Worm (Caenorhabditis elegans) whole organism, L4 larva: ENCODE results near the gene E02H4.2.

Source experiments
- F37D6.2 ChIP-seq: sonication (generic microtip); optimal IDR thresholded peaks from 2 replicates; lab custom pipeline; 2016; ENCODE audit warnings: mild to moderate bottlenecking, missing genetic modification characterization, missing compliant biosample characterization
- F44E2.7 ChIP-seq: fragments of 200-800 bp; sonication (Bioruptor generic); IDR thresholded peaks from 2 replicates; pipeline ENCODE4 v2.1.2; 2022; ENCODE audit warnings: missing genetic modification characterization, missing compliant biosample characterization
- T20F7.1 ChIP-seq: fragments of 200-800 bp; sonication (Bioruptor generic); optimal IDR thresholded peaks from 2 replicates; lab custom pipeline; 2018; ENCODE audit warnings: mild to moderate bottlenecking, missing genetic modification characterization, missing compliant biosample characterization
- Y48G9A.11 ChIP-seq: fragments of 200-800 bp; sonication (Bioruptor generic); IDR thresholded peaks from 2 replicates; pipeline ENCODE4 v1.3.6; 2022; ENCODE audit warnings: missing genetic modification reagents, missing genetic modification characterization, missing compliant biosample characterization
- Y5F2A.4 ChIP-seq: fragments of 200-800 bp; sonication (Bioruptor generic); optimal IDR thresholded peaks from 2 replicates; lab custom pipeline; 2018; ENCODE audit warnings: mild to moderate bottlenecking, missing genetic modification characterization, missing compliant biosample characterization
- aha-1 ChIP-seq: fragments of 150-350 bp; peaks from one replicate; lab custom pipeline; 2014; ENCODE audit warnings: missing biosample characterization, missing genetic modification characterization
- ama-1 ChIP-seq: fragments of 150-350 bp; optimal IDR thresholded peaks from 2 replicates; lab custom pipeline; 2014; ENCODE audit warnings: inconsistent platforms, mixed read lengths
- attf-4 ChIP-seq: sonication (generic microtip); optimal IDR thresholded peaks from 3 replicates; lab custom pipeline; 2017; ENCODE audit warnings: missing biosample characterization, missing genetic modification characterization
- ceh-20 ChIP-seq: fragments of 200-800 bp; sonication (Bioruptor generic); IDR thresholded peaks from 2 replicates; pipeline ENCODE4 v1.3.6; 2022; ENCODE audit warnings: missing genetic modification reagents, missing genetic modification characterization, missing compliant biosample characterization
- ceh-44 ChIP-seq: fragments of 200-800 bp; sonication (Bioruptor generic); IDR thresholded peaks from 2 replicates; pipeline ENCODE4 v1.3.6; 2022; ENCODE audit warnings: missing genetic modification reagents, missing genetic modification characterization, missing compliant biosample characterization
- ceh-62 ChIP-seq: sonication (generic microtip); optimal IDR thresholded peaks from 2 replicates; lab custom pipeline; 2017; ENCODE audit warnings: missing biosample characterization, missing genetic modification characterization
- ctbp-1 ChIP-seq: fragments of 200-800 bp; sonication (Bioruptor generic); IDR thresholded peaks from 2 replicates; pipeline ENCODE4 v1.3.6; 2022; ENCODE audit warnings: missing genetic modification reagents, missing genetic modification characterization, missing compliant biosample characterization
- daf-16 ChIP-seq, 3 experiments: sonication (generic microtip); optimal IDR thresholded peaks; 2 replicates each; lab custom pipeline; 2016 to 2017; ENCODE audit warnings: missing genetic modification characterization in 3 of 3, missing genetic modification reagents in 3 of 3, mild to moderate bottlenecking in 2 of 3, missing compliant biosample characterization in 2 of 3, missing biosample characterization in 1 of 3, moderate library complexity in 1 of 3
- egl-43 ChIP-seq: fragments of 200-800 bp; sonication (Bioruptor generic); IDR thresholded peaks from 2 replicates; pipeline ENCODE4 v1.3.6; 2022; ENCODE audit warnings: missing genetic modification reagents, missing genetic modification characterization, missing compliant biosample characterization
- gei-8 ChIP-seq: fragments of 200-800 bp; sonication (Bioruptor generic); optimal IDR thresholded peaks from 2 replicates; lab custom pipeline; 2018; ENCODE audit warnings: mild to moderate bottlenecking, missing genetic modification characterization, missing compliant biosample characterization
- hlh-11 ChIP-seq: fragments of 200-800 bp; sonication (Bioruptor generic); optimal IDR thresholded peaks from 2 replicates; lab custom pipeline; 2018; ENCODE audit warnings: mild to moderate bottlenecking, missing genetic modification characterization, missing compliant biosample characterization
- jun-1 ChIP-seq: fragments of 150-350 bp; optimal IDR thresholded peaks from 2 replicates; lab custom pipeline; 2014; ENCODE audit warnings: missing biosample characterization, missing genetic modification reagents, missing genetic modification characterization
- lin-13 ChIP-seq: fragments of 150-350 bp; optimal IDR thresholded peaks from 2 replicates; lab custom pipeline; 2014; ENCODE audit warnings: missing biosample characterization, missing genetic modification reagents, missing genetic modification characterization
- lin-29 ChIP-seq: fragments of 200-800 bp; sonication (Bioruptor generic); IDR thresholded peaks from 2 replicates; pipeline ENCODE4 v1.3.6; 2022; ENCODE audit warnings: missing genetic modification reagents, missing genetic modification characterization, missing compliant biosample characterization
- lin-39 ChIP-seq: fragments of 150-350 bp; optimal IDR thresholded peaks from 2 replicates; lab custom pipeline; 2014; ENCODE audit warnings: missing biosample characterization, missing genetic modification reagents, missing genetic modification characterization
- lir-3 ChIP-seq: sonication (generic microtip); optimal IDR thresholded peaks from 2 replicates; lab custom pipeline; 2016; ENCODE audit warnings: mild to moderate bottlenecking, missing genetic modification characterization, missing compliant biosample characterization
- lsy-2 ChIP-seq, 2 experiments: fragments of 150-350 bp in 1 of 2; sonication (generic microtip) in 1 of 2; optimal IDR thresholded peaks; 2 replicates each; lab custom pipeline; 2014 to 2017; ENCODE audit warnings: missing biosample characterization in 2 of 2, missing genetic modification characterization in 2 of 2
- mdl-1 ChIP-seq, 2 experiments: fragments of 150-350 bp in 1 of 2; sonication (generic microtip) in 1 of 2; optimal IDR thresholded peaks; 2 replicates each; lab custom pipeline; 2014 to 2017; ENCODE audit warnings: missing biosample characterization in 2 of 2, missing genetic modification characterization in 2 of 2
- mep-1 ChIP-seq: fragments of 150-350 bp; sonication (generic microtip); optimal IDR thresholded peaks from 3 replicates; lab custom pipeline; 2014; ENCODE audit warnings: missing biosample characterization, missing genetic modification characterization
- mes-2 ChIP-seq: sonication (generic microtip); optimal IDR thresholded peaks from 2 replicates; lab custom pipeline; 2016; ENCODE audit warnings: missing genotype, mild to moderate bottlenecking, missing genetic modification characterization, missing compliant biosample characterization; ENCODE audit not compliant: poor library complexity, severe bottlenecking
- mxl-3 ChIP-seq: fragments of 200-800 bp; sonication (Bioruptor generic); optimal IDR thresholded peaks from 2 replicates; lab custom pipeline; 2018; ENCODE audit warnings: mild to moderate bottlenecking, missing genetic modification characterization, missing compliant biosample characterization
- nhr-11 ChIP-seq: fragments of 150-350 bp; optimal IDR thresholded peaks from 2 replicates; lab custom pipeline; 2014; ENCODE audit warnings: missing biosample characterization, missing genetic modification characterization
- nhr-25 ChIP-seq: sonication (generic microtip); optimal IDR thresholded peaks from 2 replicates; lab custom pipeline; 2017; ENCODE audit warnings: missing genetic modification characterization, mild to moderate bottlenecking, missing compliant biosample characterization, antibody characterized with exemption, moderate library complexity, borderline replicate concordance; ENCODE audit not compliant: insufficient read depth
- nhr-41 ChIP-seq: fragments of 200-800 bp; sonication (Bioruptor generic); IDR thresholded peaks from 2 replicates; pipeline ENCODE4 v1.3.6; 2022; ENCODE audit warnings: missing genetic modification reagents, missing genetic modification characterization, missing compliant biosample characterization
- nhr-48 ChIP-seq: sonication (generic microtip); optimal IDR thresholded peaks from 2 replicates; lab custom pipeline; 2016; ENCODE audit warnings: mild to moderate bottlenecking, missing genetic modification characterization, missing compliant biosample characterization
- nhr-76 ChIP-seq: fragments of 150-350 bp; optimal IDR thresholded peaks from 2 replicates; lab custom pipeline; 2014; ENCODE audit warnings: missing biosample characterization, missing genetic modification characterization
- php-3 ChIP-seq: fragments of 200-800 bp; sonication (Bioruptor generic); IDR thresholded peaks from 2 replicates; pipeline ENCODE4 v1.3.6; 2022; ENCODE audit warnings: missing genetic modification reagents, missing genetic modification characterization, missing compliant biosample characterization
- pqm-1 ChIP-seq: sonication (generic microtip); optimal IDR thresholded peaks from 2 replicates; lab custom pipeline; 2017; ENCODE audit warnings: missing biosample characterization, missing genetic modification characterization
- saeg-2 ChIP-seq: fragments of 200-800 bp; sonication (Bioruptor generic); IDR thresholded peaks from 2 replicates; pipeline ENCODE4 v1.3.6; 2022; ENCODE audit warnings: missing genetic modification reagents, missing genetic modification characterization, missing compliant biosample characterization
- set-16 ChIP-seq: fragments of 200-800 bp; sonication (Bioruptor generic); IDR thresholded peaks from 2 replicates; pipeline ENCODE4 v1.3.6; 2022; ENCODE audit warnings: missing genetic modification reagents, missing genetic modification characterization, missing compliant biosample characterization
- spr-3 ChIP-seq: fragments of 200-800 bp; sonication (Bioruptor generic); optimal IDR thresholded peaks from 2 replicates; lab custom pipeline; 2018; ENCODE audit warnings: mild to moderate bottlenecking, missing genetic modification characterization, missing compliant biosample characterization
- tra-1 ChIP-seq: fragments of 200-800 bp; sonication (Bioruptor generic); IDR thresholded peaks from 2 replicates; pipeline ENCODE4 v1.3.6; 2022; ENCODE audit warnings: missing genetic modification reagents, missing genetic modification characterization, missing compliant biosample characterization
- unc-39 ChIP-seq: sonication (generic microtip); optimal IDR thresholded peaks from 2 replicates; lab custom pipeline; 2017; ENCODE audit warnings: missing biosample characterization, missing genetic modification characterization
- unc-62 ChIP-seq, 3 experiments: fragments of 150-350 bp in 1 of 3; sonication (generic microtip); optimal IDR thresholded peaks in 2 of 3; peaks in 1 of 3; 1 replicate in 1 of 3; 2 replicates in 2 of 3; lab custom pipeline; 2014 to 2017; ENCODE audit warnings: missing biosample characterization in 3 of 3, missing genetic modification characterization in 3 of 3, missing genetic modification reagents in 3 of 3, missing genotype in 1 of 3
- zip-11 ChIP-seq: fragments of 200-800 bp; sonication (Bioruptor generic); IDR thresholded peaks from 2 replicates; pipeline ENCODE4 v1.3.6; 2022; ENCODE audit warnings: missing genetic modification characterization, missing compliant biosample characterization
- ztf-7 ChIP-seq: fragments of 150-350 bp; optimal IDR thresholded peaks from 2 replicates; lab custom pipeline; 2014; ENCODE audit warnings: missing biosample characterization, missing genetic modification characterization

Gene E02H4.2

DNA sequence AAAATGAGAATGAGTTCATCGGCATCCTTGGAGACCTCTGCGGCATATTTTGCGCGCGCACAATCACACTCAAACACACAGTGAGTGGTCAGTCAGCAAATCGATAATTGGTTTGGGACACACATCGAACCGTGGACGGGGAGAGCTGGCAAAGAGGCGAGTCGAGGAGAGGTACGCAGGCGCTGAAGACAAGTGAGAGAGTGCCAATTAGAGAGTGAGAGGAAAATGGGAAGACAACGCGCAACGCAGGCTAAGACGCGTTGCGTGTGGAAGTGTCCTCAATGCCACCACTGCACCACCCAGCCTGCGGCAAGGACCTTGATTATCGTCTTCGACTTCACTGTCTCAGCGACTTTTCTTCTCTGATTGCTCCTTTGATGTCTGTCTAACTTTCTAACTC, 15.8 kb upstream of the E02H4.2 start (continued):
- TF ChIP-seq lin-39 (tag; lab: Kevin White, UChicago) = no peak
- 0 out of 2 replicates have a peak, but pooled peaks have one; percentile 21 for TF ChIP-seq tra-1 (GFP tag; lab: Robert Waterston, UW)
- TF ChIP-seq ceh-62 = no peak
- TF ChIP-seq nhr-48 (tag; lab: Kevin White, UChicago) = peak; percentile 37
- TF ChIP-seq mep-1 (tag; lab: Kevin White, UChicago) = peak; percentile 86
- no peak for TF ChIP-seq gei-8 (GFP tag; lab: Kevin White, UChicago)
- no peak for TF ChIP-seq T20F7.1
- TF ChIP-seq ama-1 (lab: Kevin White, UChicago) = no peak
- peak; percentile 39 for TF ChIP-seq mxl-3 (GFP tag; lab: Kevin White, UChicago)
- no peak for TF ChIP-seq ztf-7 (tag; lab: Kevin White, UChicago)
- peak; percentile 76 for TF ChIP-seq nhr-25 (tag; lab: Kevin White, UChicago)
- peak in 1 of 2 experiments; percentile 99 for TF ChIP-seq unc-62 (GFP tag; optimal IDR thresholded peaks at IDR 0.05 in 1 of 2; lab: Kevin White, UChicago)
- TF ChIP-seq unc-62 (tag; optimal IDR thresholded peaks at IDR 0.05; lab: Kevin White, UChicago) = no peak
- TF ChIP-seq daf-16 (GFP tag; optimal IDR thresholded peaks at IDR 0.05; lab: Kevin White, UChicago) = peak in 1 of 2 experiments; percentile 40
- peak; percentile 68 for TF ChIP-seq daf-16 (tag; optimal IDR thresholded peaks at IDR 0.05; lab: Kevin White, UChicago)
- TF ChIP-seq egl-43 = peak; percentile 79
- no peak for TF ChIP-seq attf-4 (tag; lab: Kevin White, UChicago)
- no peak for TF ChIP-seq Y48G9A.11 (GFP tag; lab: Robert Waterston, UW)
- TF ChIP-seq lir-3 (tag; lab: Kevin White, UChicago) = no peak
- no peak for TF ChIP-seq zip-11 (GFP tag; lab: Robert Waterston, UW)
- peak; percentile 79 for TF ChIP-seq ceh-20 (GFP tag; lab: Robert Waterston, UW)
- TF ChIP-seq nhr-76 (tag; lab: Kevin White, UChicago) = no peak
- TF ChIP-seq ctbp-1 = peak; percentile 63; the same call in 1 of the 2 replicates
- no peak for TF ChIP-seq lin-13
- TF ChIP-seq Y5F2A.4 (GFP tag; lab: Kevin White, UChicago) = no peak

DNA sequence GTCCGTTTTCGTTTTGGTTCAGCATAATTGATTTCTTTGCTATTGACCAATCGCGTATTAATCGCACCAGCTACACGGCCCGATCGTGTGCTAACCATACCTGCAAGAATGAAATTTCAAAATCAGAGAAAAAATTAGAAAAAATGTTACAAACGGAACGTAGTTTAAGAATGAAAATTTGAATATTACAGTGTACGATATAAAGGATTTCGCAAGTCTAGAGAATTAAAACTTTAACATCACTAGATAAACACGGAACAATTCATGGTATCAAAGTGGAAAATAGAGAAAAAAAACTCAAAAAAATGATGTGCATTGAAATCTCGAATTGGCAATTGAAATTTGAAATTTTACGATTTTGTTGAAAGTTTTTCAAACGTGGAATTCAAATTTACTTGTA, 15.1 kb upstream of the E02H4.2 start, which contains the start of gene madd-3:
Gene madd-3, minus strand, starts transcription at position 101 of the 400 bp plus-strand sequence.
- no peak for TF ChIP-seq lsy-2 (tag; optimal IDR thresholded peaks at IDR 0.05; lab: Kevin White, UChicago)
- no peak for TF ChIP-seq aha-1 (tag; lab: Kevin White, UChicago)
- TF ChIP-seq saeg-2 (GFP tag; lab: Robert Waterston, UW) = no peak
- no peak for TF ChIP-seq php-3 (GFP tag; lab: Robert Waterston, UW)
- TF ChIP-seq pqm-1 (tag; lab: Kevin White, UChicago) = no peak
- no peak for TF ChIP-seq unc-39
- no peak for TF ChIP-seq mes-2 (tag; lab: Kevin White, UChicago)
- TF ChIP-seq ama-1 (lab: Kevin White, UChicago) = no peak
- no peak for TF ChIP-seq unc-62 (GFP tag; optimal IDR thresholded peaks at IDR 0.05 in 1 of 2; lab: Kevin White, UChicago)
- TF ChIP-seq unc-62 (tag; optimal IDR thresholded peaks at IDR 0.05; lab: Kevin White, UChicago) = no peak
- no peak for TF ChIP-seq F37D6.2
- no peak for TF ChIP-seq nhr-41 (GFP tag; lab: Robert Waterston, UW)
- TF ChIP-seq nhr-76 (tag; lab: Kevin White, UChicago) = no peak
- no peak for TF ChIP-seq mdl-1 (tag; optimal IDR thresholded peaks at IDR 0.05; lab: Kevin White, UChicago)
- no peak for TF ChIP-seq lin-29 (GFP tag; lab: Robert Waterston, UW)
- TF ChIP-seq spr-3 = no peak

DNA sequence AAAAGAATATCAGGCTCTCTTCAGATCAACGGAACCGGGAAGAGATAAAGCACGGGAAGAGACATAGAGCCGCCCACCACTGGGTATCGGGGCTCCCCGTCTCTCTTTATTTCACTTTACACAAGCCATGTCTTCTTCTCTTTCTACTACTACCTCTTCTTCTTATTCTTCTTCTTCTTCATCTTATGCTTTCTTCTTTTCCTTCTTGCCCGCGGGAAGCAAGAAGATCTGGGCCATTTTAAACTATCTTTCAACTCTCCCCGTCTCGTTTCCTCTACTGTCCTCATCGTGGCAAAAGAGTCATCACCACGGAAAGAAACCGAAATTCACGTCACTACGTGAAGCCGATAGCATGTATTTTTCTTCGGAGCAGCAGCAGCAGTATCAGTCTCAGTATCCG, 11.2 kb upstream of the E02H4.2 start:
- peak; percentile 19 for TF ChIP-seq nhr-11 (tag; lab: Kevin White, UChicago)
- TF ChIP-seq jun-1 (tag; lab: Kevin White, UChicago) = no peak
- no peak for TF ChIP-seq F44E2.7 (GFP tag; lab: Robert Waterston, UW)
- peak; percentile 47 for TF ChIP-seq aha-1 (tag; lab: Kevin White, UChicago)
- TF ChIP-seq set-16 (GFP tag; lab: Robert Waterston, UW) = peak; percentile 22; the same call in 1 of the 2 replicates
- no peak for TF ChIP-seq ceh-44
- TF ChIP-seq lin-39 (tag; lab: Kevin White, UChicago) = no peak
- TF ChIP-seq daf-16 (GFP tag; optimal IDR thresholded peaks at IDR 0.05; lab: Kevin White, UChicago) = peak in 1 of 2 experiments; percentile 72
- TF ChIP-seq daf-16 (tag; optimal IDR thresholded peaks at IDR 0.05; lab: Kevin White, UChicago) = no peak
- peak; percentile 29 for TF ChIP-seq hlh-11 (tag; lab: Kevin White, UChicago)
- TF ChIP-seq, all 104 proteins: peak for 5
